Worm (Caenorhabditis elegans) whole organism, L3 larva: ENCODE data around the gene vps-33.2.
"Not testable (repeated sequence)": the region's sequence is repeated elsewhere in the genome, so short reads cannot be mapped to it uniquely, and the experiment has no call there.

Source experiments
- R02D3.7 ChIP-seq: fragments of 150-350 bp; optimal IDR thresholded peaks from 2 replicates; lab custom pipeline; 2014; ENCODE audit warnings: missing biosample characterization, missing genetic modification characterization
- aly-2 ChIP-seq: fragments of 150-350 bp; optimal IDR thresholded peaks from 2 replicates; lab custom pipeline; 2014; ENCODE audit warnings: missing biosample characterization, missing genetic modification characterization
- ceh-82 ChIP-seq: fragments of 150-350 bp; optimal IDR thresholded peaks from 2 replicates; lab custom pipeline; 2014; ENCODE audit warnings: missing biosample characterization, missing genetic modification characterization
- ceh-9 ChIP-seq: sonication (generic microtip); optimal IDR thresholded peaks from 2 replicates; lab custom pipeline; 2018; ENCODE audit warnings: missing biosample characterization, missing genetic modification characterization
- daf-12 ChIP-seq: fragments of 150-350 bp; optimal IDR thresholded peaks from 2 replicates; lab custom pipeline; 2014; ENCODE audit warnings: missing biosample characterization, missing genetic modification reagents, missing genetic modification characterization
- egl-27 ChIP-seq: sonication (generic microtip); optimal IDR thresholded peaks from 4 replicates; lab custom pipeline; 2017; ENCODE audit warnings: missing biosample characterization, missing genetic modification reagents, missing genetic modification characterization
- egl-5 ChIP-seq: fragments of 150-350 bp; optimal IDR thresholded peaks from 2 replicates; lab custom pipeline; 2017; ENCODE audit warnings: missing biosample characterization, missing genetic modification reagents, missing genetic modification characterization, inconsistent platforms
- elt-1 ChIP-seq: fragments of 150-350 bp; optimal IDR thresholded peaks from 2 replicates; lab custom pipeline; 2014; ENCODE audit warnings: missing biosample characterization, missing genetic modification characterization
- elt-2 ChIP-seq: sonication (generic microtip); optimal IDR thresholded peaks from 2 replicates; lab custom pipeline; 2016; ENCODE audit warnings: missing genetic modification reagents, mild to moderate bottlenecking, missing genetic modification characterization, missing compliant biosample characterization
- eor-1 ChIP-seq, 2 experiments: fragments of 150-350 bp; optimal IDR thresholded peaks; 2 replicates each; lab custom pipeline; 2014 to 2018; ENCODE audit warnings: missing biosample characterization in 2 of 2, missing genetic modification characterization in 2 of 2
- hmg-11 ChIP-seq: sonication (generic microtip); optimal IDR thresholded peaks from 2 replicates; lab custom pipeline; 2016; ENCODE audit warnings: missing genetic modification characterization, missing compliant biosample characterization
- jun-1 ChIP-seq: fragments of 150-350 bp; optimal IDR thresholded peaks from 2 replicates; lab custom pipeline; 2014; ENCODE audit warnings: missing biosample characterization, missing genetic modification reagents, missing genetic modification characterization
- lin-15B ChIP-seq: fragments of 150-350 bp; optimal IDR thresholded peaks from 2 replicates; lab custom pipeline; 2014; ENCODE audit warnings: missing biosample characterization, missing genetic modification characterization
- lin-39 ChIP-seq: fragments of 150-350 bp; optimal IDR thresholded peaks from 2 replicates; lab custom pipeline; 2018; ENCODE audit warnings: missing biosample characterization, missing genetic modification reagents, missing genetic modification characterization
- mdl-1 ChIP-seq: fragments of 150-350 bp; optimal IDR thresholded peaks from 2 replicates; lab custom pipeline; 2014; ENCODE audit warnings: missing biosample characterization, missing genetic modification characterization
- mml-1 ChIP-seq: fragments of 150-350 bp; sonication (generic microtip); optimal IDR thresholded peaks from 3 replicates; lab custom pipeline; 2014; ENCODE audit warnings: missing biosample characterization, missing genetic modification characterization
- nhr-11 ChIP-seq: fragments of 150-350 bp; optimal IDR thresholded peaks from 2 replicates; lab custom pipeline; 2014; ENCODE audit warnings: missing biosample characterization, missing genetic modification characterization
- nhr-23 ChIP-seq: fragments of 150-350 bp; optimal IDR thresholded peaks from 2 replicates; lab custom pipeline; 2014; ENCODE audit warnings: missing biosample characterization, missing genetic modification reagents, missing genetic modification characterization
- nhr-25 ChIP-seq: sonication (generic microtip); optimal IDR thresholded peaks from 2 replicates; lab custom pipeline; 2017; ENCODE audit warnings: missing biosample characterization, missing genetic modification characterization
- nhr-28 ChIP-seq: fragments of 150-350 bp; optimal IDR thresholded peaks from 2 replicates; lab custom pipeline; 2014; ENCODE audit warnings: missing biosample characterization, missing genetic modification characterization
- nhr-43 ChIP-seq: sonication (generic microtip); optimal IDR thresholded peaks from 2 replicates; lab custom pipeline; 2016; ENCODE audit warnings: mild to moderate bottlenecking, missing genetic modification characterization, missing compliant biosample characterization; ENCODE audit not compliant: poor library complexity, severe bottlenecking
- nhr-77 ChIP-seq: fragments of 150-350 bp; optimal IDR thresholded peaks from 2 replicates; lab custom pipeline; 2014; ENCODE audit warnings: missing biosample characterization, missing genetic modification characterization
- pqm-1 ChIP-seq: fragments of 150-350 bp; optimal IDR thresholded peaks from 2 replicates; lab custom pipeline; 2017; ENCODE audit warnings: missing biosample characterization, missing genetic modification characterization, inconsistent platforms
- skn-1 ChIP-seq: fragments of 150-350 bp; optimal IDR thresholded peaks from 2 replicates; lab custom pipeline; 2014; ENCODE audit warnings: missing biosample characterization, missing genetic modification characterization
- snpc-4 ChIP-seq: fragments of 150-350 bp; optimal IDR thresholded peaks from 2 replicates; lab custom pipeline; 2014; ENCODE audit warnings: missing biosample characterization, missing genetic modification characterization
- tbx-2 ChIP-seq: sonication (generic microtip); optimal IDR thresholded peaks from 2 replicates; lab custom pipeline; 2016; ENCODE audit warnings: mild to moderate bottlenecking, missing genetic modification characterization, missing compliant biosample characterization
- ztf-11 ChIP-seq: fragments of 150-350 bp; optimal IDR thresholded peaks from 2 replicates; lab custom pipeline; 2014; ENCODE audit warnings: missing biosample characterization, missing genetic modification characterization
- ztf-4 ChIP-seq: fragments of 150-350 bp; optimal IDR thresholded peaks from 2 replicates; lab custom pipeline; 2014; ENCODE audit warnings: missing biosample characterization, missing genetic modification characterization

The vps-33.2 gene

DNA sequence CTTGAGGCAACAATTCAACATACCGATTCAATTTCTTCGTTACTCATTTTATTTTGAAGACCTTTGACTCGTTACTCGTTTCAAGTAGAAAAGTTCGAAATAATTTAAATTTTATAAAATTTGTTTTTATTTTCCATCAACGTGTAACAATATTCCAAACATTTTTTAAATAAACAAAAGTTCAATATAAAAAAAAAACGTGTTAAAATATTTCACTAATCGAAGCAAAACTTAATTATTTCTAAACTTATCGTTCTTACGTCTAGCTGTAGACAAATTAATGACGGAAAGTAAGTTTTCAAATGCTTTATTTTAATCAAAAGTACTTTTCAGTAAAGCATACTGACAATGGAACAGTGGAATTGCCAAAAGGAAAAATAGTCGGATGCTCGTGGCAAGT, 26.2 kb downstream of the vps-33.2 start, which contains the start of the genes F54H5.5 and F54H5.2:
Gene F54H5.5 (minus strand): TSS at position 101 of the 400 bp plus-strand sequence.
Gene F54H5.2 (plus strand): TSS at position 303 of the 400 bp plus-strand sequence.
- not testable (repeated sequence) for TF ChIP-seq ceh-82, nhr-77, egl-27 (tag; lab: Kevin White, UChicago)

ce11 chrII:6628397-6628796, 27.4 kb downstream of the vps-33.2 start:
- TF ChIP-seq lin-39 (tag; lab: Kevin White, UChicago) = no peak
- TF ChIP-seq elt-2 = peak; percentile 58
- TF ChIP-seq pqm-1 (tag; lab: Kevin White, UChicago) = peak; percentile 10
- TF ChIP-seq eor-1 (tag; optimal IDR thresholded peaks at IDR 0.05; lab: Kevin White, UChicago) = no peak
- no peak for TF ChIP-seq hmg-11 (tag; lab: Kevin White, UChicago)

DNA sequence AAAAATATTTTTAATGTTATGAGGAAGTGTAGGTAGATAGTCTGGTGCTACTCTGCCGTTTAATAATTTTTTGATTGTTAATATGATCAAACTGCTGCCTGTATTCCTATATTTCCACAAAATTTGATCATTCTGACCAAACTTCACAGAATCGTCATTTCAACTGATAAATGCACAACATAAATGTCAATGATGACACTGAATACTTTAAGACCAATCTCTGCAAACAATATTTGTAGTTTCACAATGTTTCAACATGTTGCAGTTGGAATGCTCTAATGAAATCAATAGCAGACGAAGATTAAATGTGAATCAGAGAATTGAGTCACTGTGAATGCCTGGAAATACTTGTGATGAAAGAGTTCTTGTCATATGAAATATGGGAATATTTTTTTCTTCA, 28.8 kb downstream of the vps-33.2 start:
- TF ChIP-seq elt-2 (peak; percentile 14), lin-15B (tag; lab: Kevin White, UChicago) (no peak), nhr-23 (tag; lab: Kevin White, UChicago) (no peak)

- no peak for TF ChIP-seq mdl-1 (tag; lab: Kevin White, UChicago)
- TF ChIP-seq elt-2 = peak; percentile 54
- peak; percentile 28 for TF ChIP-seq pqm-1 (tag; lab: Kevin White, UChicago)
Observed at ce11 chrII:6630811-6631210, 29.8 kb downstream of the vps-33.2 start, which contains the start of gene T19D12.4. T19D12.4 (plus strand) TSS chrII:6631105.

DNA sequence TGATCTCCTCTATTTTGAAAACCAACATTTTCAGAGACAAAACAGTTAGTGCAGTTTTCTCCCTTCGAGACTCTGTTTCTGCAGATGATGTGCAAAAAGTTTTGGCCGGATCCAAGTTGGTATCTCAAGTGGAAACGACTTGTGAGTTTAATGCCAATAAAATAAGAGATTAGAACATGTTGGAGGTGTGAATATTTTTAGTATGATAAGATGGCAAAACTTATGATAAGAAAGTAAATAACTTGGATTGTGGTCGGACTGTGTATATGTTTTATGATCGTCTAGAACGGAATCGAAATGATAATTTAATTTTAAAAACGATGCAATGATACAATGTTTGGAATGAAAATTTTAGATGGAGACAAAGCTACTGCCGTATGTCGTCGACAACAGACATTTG, 31.0 kb downstream of the vps-33.2 start:
- TF ChIP-seq elt-2 = peak; percentile 54
- TF ChIP-seq tbx-2 = no peak

DNA sequence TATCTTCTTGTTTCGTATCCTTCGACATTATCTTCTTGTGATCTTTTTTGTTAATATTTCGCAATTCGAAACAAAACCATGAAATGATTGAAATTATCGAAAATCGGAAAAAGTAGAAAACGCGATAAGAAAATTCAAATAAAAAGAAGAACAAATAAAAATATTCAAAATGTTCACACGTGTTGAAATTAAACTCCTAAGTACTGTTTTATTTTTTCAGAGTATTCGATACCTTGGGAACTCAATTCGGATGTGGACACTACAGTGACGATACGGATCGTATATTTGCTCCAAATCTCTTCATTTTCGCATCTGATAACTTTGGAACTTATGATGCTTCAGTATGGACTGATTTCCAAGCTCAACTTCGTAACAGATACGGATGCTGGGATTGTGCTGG, 35.1 kb downstream of the vps-33.2 start, which contains the start of gene T19D12.5:
Gene T19D12.5 (minus strand): TSS at position 101 of the 400 bp plus-strand sequence.
- no peak for TF ChIP-seq egl-27 (tag; lab: Kevin White, UChicago)
- TF ChIP-seq eor-1 (tag; optimal IDR thresholded peaks at IDR 0.05; lab: Kevin White, UChicago) = no peak
- no peak for TF ChIP-seq nhr-11 (tag; lab: Kevin White, UChicago)
- TF ChIP-seq ceh-9 (tag; lab: Kevin White, UChicago) = no peak
- TF ChIP-seq egl-5 (tag; lab: Kevin White, UChicago) = no peak
- TF ChIP-seq mml-1 (tag; lab: Kevin White, UChicago) = no peak
- no peak for TF ChIP-seq nhr-28 (tag; lab: Kevin White, UChicago)
- TF ChIP-seq daf-12 (tag; lab: Kevin White, UChicago) = no peak
- no peak for TF ChIP-seq R02D3.7 (tag; lab: Kevin White, UChicago)
- no peak for TF ChIP-seq skn-1 (tag; lab: Kevin White, UChicago)
- TF ChIP-seq ztf-4 = no peak
- no peak for TF ChIP-seq nhr-43 (tag; lab: Kevin White, UChicago)
- TF ChIP-seq hmg-11 (tag; lab: Kevin White, UChicago) = no peak
- no peak for TF ChIP-seq nhr-25
- no peak for TF ChIP-seq jun-1 (tag; lab: Kevin White, UChicago)
- TF ChIP-seq pqm-1 (tag; lab: Kevin White, UChicago) = no peak
- no peak for TF ChIP-seq mdl-1 (tag; lab: Kevin White, UChicago)

ce11 chrII:6637854-6638253, 36.8 kb downstream of the vps-33.2 start:
- TF ChIP-seq ztf-4 (no peak), elt-1 (no peak), lin-15B (tag; lab: Kevin White, UChicago) (no peak), ztf-11 (tag; lab: Kevin White, UChicago) (no peak), snpc-4 (tag; lab: Kevin White, UChicago) (no peak), eor-1 (tag; optimal IDR thresholded peaks at IDR 0.05; lab: Kevin White, UChicago) (no peak), skn-1 (tag; lab: Kevin White, UChicago) (no peak), aly-2 (tag; lab: Kevin White, UChicago) (no peak)
